Worm (Caenorhabditis elegans): ENCODE data around the gene T17H7.7.

Gene T17H7.7

DNA sequence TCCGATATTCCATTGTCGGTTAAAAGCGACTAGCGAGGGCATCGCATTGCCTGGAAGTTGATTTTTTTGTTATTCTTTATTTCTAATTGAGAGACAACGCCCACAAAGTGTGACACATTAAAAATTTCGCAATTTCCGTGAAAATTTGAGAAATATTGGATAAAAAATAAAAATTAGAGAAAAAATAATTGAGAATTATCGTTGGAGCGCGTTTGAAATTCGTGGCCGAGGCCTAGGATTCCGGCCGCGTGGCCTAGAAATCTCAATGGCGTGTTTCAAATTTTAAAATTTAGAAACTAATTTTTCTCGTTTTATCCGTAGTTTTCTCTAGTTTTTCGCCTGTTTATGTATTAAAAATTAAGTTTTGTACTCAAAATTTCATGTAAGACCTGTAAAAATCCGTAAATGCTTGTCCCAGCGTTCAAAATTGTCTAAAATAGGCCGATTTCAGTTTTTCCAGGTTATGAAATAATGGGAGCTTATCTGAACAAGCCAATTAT, 25.4 kb upstream of the T17H7.7 start, which contains the start of the genes dagl-2 and ppm-1.G:
dagl-2 (minus strand) TSS at position 52 of the 500 bp plus-strand sequence.
ppm-1.G (plus strand) TSS at position 450 of the 500 bp plus-strand sequence.
- peak; percentile 33 for TF ChIP-seq F13C5.2 (tag; optimal IDR thresholded peaks at IDR 0.05)
- TF ChIP-seq tra-4 (tag; optimal IDR thresholded peaks at IDR 0.05): no peak
- TF ChIP-seq flt-1 (GFP tag; IDR thresholded peaks at IDR 0.05): no peak
- TF ChIP-seq sea-1 (GFP tag; conservative IDR thresholded peaks at IDR 0.05): no peak
- TF ChIP-seq hnd-1 (tag; optimal IDR thresholded peaks at IDR 0.05): no peak
- TF ChIP-seq ets-7 (tag; optimal IDR thresholded peaks at IDR 0.05): no peak
- TF ChIP-seq tbx-37 (GFP tag; conservative IDR thresholded peaks at IDR 0.05): peak; percentile 48; the same call in 1 of the 2 replicates
- no peak for TF ChIP-seq tbx-11 (GFP tag; IDR thresholded peaks at IDR 0.05)
- TF ChIP-seq B0310.2 (tag; optimal IDR thresholded peaks at IDR 0.05): no peak
- TF ChIP-seq hmbx-1 (tag; optimal IDR thresholded peaks at IDR 0.05): no peak
- TF ChIP-seq pes-1 (GFP tag; IDR thresholded peaks at IDR 0.05): peak; percentile 64; the same call in 1 of the 2 replicates
- TF ChIP-seq ceh-36 (tag; optimal IDR thresholded peaks at IDR 0.05): no peak

DNA sequence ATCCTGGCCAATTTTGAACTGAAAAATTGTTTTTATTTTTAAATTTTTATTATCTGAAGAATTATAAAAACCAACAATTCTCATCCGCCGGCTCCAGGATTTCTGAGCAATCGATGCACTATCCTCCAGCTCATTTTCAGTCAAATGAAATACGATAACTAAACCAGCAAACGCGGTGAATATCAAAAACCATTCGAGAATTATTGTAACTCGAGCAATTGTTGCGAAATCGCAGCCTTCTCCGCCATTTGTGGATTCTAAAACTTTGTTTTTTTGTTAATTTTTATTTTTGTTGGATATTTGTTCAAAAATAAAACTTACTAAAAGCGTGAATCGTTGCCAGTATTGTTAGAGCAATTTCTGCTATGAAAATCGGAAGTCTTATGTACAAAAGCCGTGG, 24.6 kb upstream of the T17H7.7 start:
- no peak for TF ChIP-seq pes-1 (GFP tag; IDR thresholded peaks at IDR 0.05)
- no peak for TF ChIP-seq ets-7 (tag; optimal IDR thresholded peaks at IDR 0.05)
- no peak for TF ChIP-seq hmg-4 (GFP tag; optimal IDR thresholded peaks at IDR 0.05)
- no peak for TF ChIP-seq sea-1 (GFP tag; conservative IDR thresholded peaks at IDR 0.05)
- TF ChIP-seq hmbx-1 (tag; optimal IDR thresholded peaks at IDR 0.05): no peak
- no peak for TF ChIP-seq hnd-1 (tag; optimal IDR thresholded peaks at IDR 0.05)
- TF ChIP-seq B0310.2 (tag; optimal IDR thresholded peaks at IDR 0.05): no peak
- TF ChIP-seq scrt-1 (GFP tag; IDR thresholded peaks at IDR 0.05): no peak
- no peak for TF ChIP-seq tbx-37 (GFP tag; conservative IDR thresholded peaks at IDR 0.05)
- no peak for TF ChIP-seq ama-1 (optimal IDR thresholded peaks at IDR 0.05)

DNA sequence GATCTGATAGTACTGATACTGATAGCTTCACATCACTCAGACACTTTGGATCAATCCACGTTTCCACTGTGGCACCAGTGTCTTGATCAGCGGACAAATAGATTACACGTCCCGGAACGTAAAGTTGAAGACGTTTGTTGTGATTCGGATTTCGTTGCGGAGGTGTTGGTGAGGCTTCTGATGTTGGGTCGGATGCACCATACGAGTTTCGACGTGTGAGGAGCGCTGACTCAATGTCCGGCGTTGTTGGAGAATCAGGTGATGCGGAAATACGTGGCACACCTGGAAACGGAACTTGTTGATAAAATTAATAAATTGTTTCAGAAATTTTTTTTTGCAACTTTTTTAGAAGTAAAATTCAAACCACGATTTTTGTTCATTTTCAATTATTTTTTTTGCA, 20.9 kb upstream of the T17H7.7 start, which contains the start of gene alh-11:
alh-11 (minus strand) TSS at position 101 of the 400 bp plus-strand sequence.
- TF ChIP-seq tra-4 (tag; optimal IDR thresholded peaks at IDR 0.05) (no peak), tbx-37 (GFP tag; conservative IDR thresholded peaks at IDR 0.05) (no peak), sea-1 (GFP tag; conservative IDR thresholded peaks at IDR 0.05) (no peak), hmbx-1 (tag; optimal IDR thresholded peaks at IDR 0.05) (no peak), flt-1 (GFP tag; IDR thresholded peaks at IDR 0.05) (no peak), ceh-13 (GFP tag; optimal IDR thresholded peaks at IDR 0.05) (no peak), ets-7 (tag; optimal IDR thresholded peaks at IDR 0.05) (no peak), hmg-4 (GFP tag; optimal IDR thresholded peaks at IDR 0.05) (no peak)

DNA sequence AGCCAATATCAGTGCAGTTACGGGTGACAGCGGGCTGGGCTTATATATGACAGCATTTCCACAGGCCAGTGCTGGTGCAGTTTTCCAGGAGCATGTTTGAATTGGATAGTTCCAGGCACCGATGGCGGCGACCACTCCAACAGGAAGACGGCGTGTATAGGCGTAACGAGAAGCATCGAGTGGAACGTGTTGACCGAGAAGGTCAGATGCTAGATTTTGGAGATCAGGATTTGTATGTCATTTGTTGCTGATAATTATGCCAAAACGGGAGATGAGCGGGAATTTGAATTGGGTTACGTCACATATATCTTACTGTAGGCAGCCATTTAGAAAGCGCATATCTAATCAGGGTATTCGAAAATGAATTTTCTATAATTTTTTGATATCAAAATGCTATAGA, 17.6 kb upstream of the T17H7.7 start:
- TF ChIP-seq sea-1 (GFP tag; conservative IDR thresholded peaks at IDR 0.05): no peak
- no peak for TF ChIP-seq ets-7 (tag; optimal IDR thresholded peaks at IDR 0.05)
- TF ChIP-seq ceh-36 (tag; optimal IDR thresholded peaks at IDR 0.05): no peak
- TF ChIP-seq hnd-1 (tag; optimal IDR thresholded peaks at IDR 0.05): no peak
- no peak for TF ChIP-seq tra-4 (tag; optimal IDR thresholded peaks at IDR 0.05)
- no peak for TF ChIP-seq hmbx-1 (tag; optimal IDR thresholded peaks at IDR 0.05)
- TF ChIP-seq hmg-4 (GFP tag; optimal IDR thresholded peaks at IDR 0.05): no peak
- TF ChIP-seq pes-1 (GFP tag; IDR thresholded peaks at IDR 0.05): no peak
- no peak for TF ChIP-seq F13C5.2 (tag; optimal IDR thresholded peaks at IDR 0.05)
- no peak for TF ChIP-seq ama-1 (optimal IDR thresholded peaks at IDR 0.05)

DNA sequence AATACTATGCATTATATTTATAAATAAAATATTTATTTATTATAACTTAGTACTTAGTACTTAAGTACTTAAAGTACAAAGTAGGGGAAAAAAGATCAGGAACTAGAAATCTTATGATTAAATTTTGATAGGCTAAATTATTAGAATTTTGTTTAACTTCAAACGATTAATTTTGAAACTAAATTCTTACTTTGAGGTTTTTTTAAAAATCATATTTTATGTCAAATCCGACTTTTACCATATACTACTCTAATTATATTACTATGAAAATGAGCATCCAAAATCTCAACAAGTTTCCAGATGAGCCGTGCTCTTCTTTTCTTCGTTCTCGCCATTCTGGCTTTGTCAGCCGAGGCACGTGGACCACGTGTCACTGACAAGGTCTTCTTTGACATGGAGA, 15.2 kb upstream of the T17H7.7 start, which contains the start of gene cyn-6:
cyn-6 (plus strand) TSS at position 301 of the 400 bp plus-strand sequence.
- TF ChIP-seq ceh-13 (GFP tag; optimal IDR thresholded peaks at IDR 0.05) (no peak), hnd-1 (tag; optimal IDR thresholded peaks at IDR 0.05) (no peak), aly-1 (tag; optimal IDR thresholded peaks at IDR 0.05) (no peak), hmbx-1 (tag; optimal IDR thresholded peaks at IDR 0.05) (no peak), scrt-1 (GFP tag; IDR thresholded peaks at IDR 0.05) (no peak), pes-1 (GFP tag; IDR thresholded peaks at IDR 0.05) (no peak), flt-1 (GFP tag; IDR thresholded peaks at IDR 0.05) (no peak), B0310.2 (tag; optimal IDR thresholded peaks at IDR 0.05) (no peak), ama-1 (optimal IDR thresholded peaks at IDR 0.05) (no peak), ceh-36 (tag; optimal IDR thresholded peaks at IDR 0.05) (no peak), ets-7 (tag; optimal IDR thresholded peaks at IDR 0.05) (no peak), tra-4 (tag; optimal IDR thresholded peaks at IDR 0.05) (no peak), tbx-11 (GFP tag; IDR thresholded peaks at IDR 0.05) (no peak)

DNA sequence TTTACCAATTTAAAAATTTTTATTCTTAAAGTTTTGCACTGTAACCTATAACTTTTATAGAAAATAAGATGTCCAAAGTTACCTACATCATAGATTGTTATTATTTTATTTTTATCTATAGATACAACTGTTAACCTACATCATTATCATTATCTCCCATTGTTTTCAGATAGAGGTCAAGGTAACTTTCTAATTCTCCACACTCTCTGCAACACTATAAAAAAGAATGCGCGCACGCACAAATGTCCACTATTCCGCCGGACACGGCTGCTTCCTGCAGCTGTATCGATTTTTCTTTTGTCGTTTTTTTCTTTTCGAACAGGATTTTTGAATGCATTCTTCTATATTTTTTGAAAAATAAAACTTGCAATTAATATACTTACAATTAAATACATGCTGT, 14.8 kb upstream of the T17H7.7 start:
- TF ChIP-seq hnd-1 (tag; optimal IDR thresholded peaks at IDR 0.05) (no peak), F13C5.2 (tag; optimal IDR thresholded peaks at IDR 0.05) (no peak), ceh-13 (GFP tag; optimal IDR thresholded peaks at IDR 0.05) (no peak), B0310.2 (tag; optimal IDR thresholded peaks at IDR 0.05) (no peak), aly-1 (tag; optimal IDR thresholded peaks at IDR 0.05) (no peak), pes-1 (GFP tag; IDR thresholded peaks at IDR 0.05) (no peak), tbx-11 (GFP tag; IDR thresholded peaks at IDR 0.05) (no peak), ceh-36 (tag; optimal IDR thresholded peaks at IDR 0.05) (no peak), sea-1 (GFP tag; conservative IDR thresholded peaks at IDR 0.05) (no peak), hmg-4 (GFP tag; optimal IDR thresholded peaks at IDR 0.05) (no peak), tbx-37 (GFP tag; conservative IDR thresholded peaks at IDR 0.05) (no peak)

DNA sequence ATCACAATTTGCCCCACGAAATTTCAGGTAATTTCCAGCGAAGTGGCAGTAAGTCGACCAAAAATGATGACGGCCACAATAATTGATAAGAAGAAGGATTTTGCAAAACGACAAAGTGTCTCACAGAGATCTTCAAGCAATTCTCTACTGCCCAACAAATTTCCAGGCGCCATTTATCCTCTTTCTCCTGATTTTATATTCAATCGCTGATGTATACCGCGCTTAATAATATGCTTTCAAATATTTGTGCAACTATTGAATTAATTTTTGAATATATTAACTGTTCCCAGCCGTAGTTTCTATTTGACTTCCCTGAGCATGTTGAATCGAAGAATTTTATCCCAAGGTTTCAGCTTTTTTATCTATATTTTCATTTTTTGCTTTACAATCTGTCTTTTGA, 13.1 kb upstream of the T17H7.7 start, which contains the start of gene tpst-2:
tpst-2 (plus strand) TSS at position 301 of the 400 bp plus-strand sequence.
- TF ChIP-seq ceh-36 (tag; optimal IDR thresholded peaks at IDR 0.05) (no peak), ets-7 (tag; optimal IDR thresholded peaks at IDR 0.05) (no peak)

DNA sequence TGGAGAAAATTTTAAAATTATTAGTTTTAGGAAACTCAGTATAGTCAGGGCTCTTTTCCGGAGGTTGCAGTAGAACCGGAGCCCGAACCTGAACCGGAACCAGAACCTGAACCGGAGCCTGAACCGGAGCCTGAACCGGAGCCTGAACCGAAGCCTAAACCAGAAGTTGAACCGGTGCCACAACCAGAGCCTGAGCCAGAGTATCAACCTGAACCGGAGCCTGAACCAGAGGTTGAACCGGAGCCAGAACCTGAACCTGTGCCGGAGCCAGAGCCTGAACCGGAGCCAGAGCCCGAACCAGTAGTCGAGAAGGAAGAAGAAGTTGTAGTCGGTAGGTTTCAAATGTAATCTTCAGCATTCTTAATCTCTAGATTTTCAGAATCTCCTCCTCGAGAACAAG, 10.6 kb upstream of the T17H7.7 start:
- no peak for TF ChIP-seq B0310.2 (tag; optimal IDR thresholded peaks at IDR 0.05)
- no peak for TF ChIP-seq ets-7 (tag; optimal IDR thresholded peaks at IDR 0.05)
- no peak for TF ChIP-seq tbx-11 (GFP tag; IDR thresholded peaks at IDR 0.05)
- no peak for TF ChIP-seq aly-1 (tag; optimal IDR thresholded peaks at IDR 0.05)
- TF ChIP-seq hnd-1 (tag; optimal IDR thresholded peaks at IDR 0.05): no peak
- no peak for TF ChIP-seq hmbx-1 (tag; optimal IDR thresholded peaks at IDR 0.05)
- TF ChIP-seq sea-1 (GFP tag; conservative IDR thresholded peaks at IDR 0.05): no peak
- TF ChIP-seq pes-1 (GFP tag; IDR thresholded peaks at IDR 0.05): no peak
- TF ChIP-seq ceh-13 (GFP tag; optimal IDR thresholded peaks at IDR 0.05): no peak
- TF ChIP-seq ceh-36 (tag; optimal IDR thresholded peaks at IDR 0.05): no peak
- no peak for TF ChIP-seq tra-4 (tag; optimal IDR thresholded peaks at IDR 0.05)
- TF ChIP-seq ama-1 (optimal IDR thresholded peaks at IDR 0.05): no peak
- TF ChIP-seq tbx-37 (GFP tag; conservative IDR thresholded peaks at IDR 0.05): no peak
- no peak for TF ChIP-seq F13C5.2 (tag; optimal IDR thresholded peaks at IDR 0.05)
- TF ChIP-seq hmg-4 (GFP tag; optimal IDR thresholded peaks at IDR 0.05): no peak
- TF ChIP-seq flt-1 (GFP tag; IDR thresholded peaks at IDR 0.05): no peak
- no peak for TF ChIP-seq scrt-1 (GFP tag; IDR thresholded peaks at IDR 0.05)
